Worm (Caenorhabditis elegans) whole organism, L2 larva: Measurements from ENCODE around the gene EGAP5.1.

Source experiments
- C34F6.9 ChIP-seq: fragments of 150-350 bp; optimal IDR thresholded peaks from 2 replicates; lab custom pipeline; 2014; ENCODE audit warnings: missing biosample characterization, missing genetic modification characterization
- R02D3.7 ChIP-seq: fragments of 150-350 bp; optimal IDR thresholded peaks from 2 replicates; lab custom pipeline; 2014; ENCODE audit warnings: missing biosample characterization, missing genetic modification characterization
- ZK546.5 ChIP-seq: sonication (generic microtip); optimal IDR thresholded peaks from 2 replicates; lab custom pipeline; 2017; ENCODE audit warnings: missing biosample characterization, missing genetic modification characterization
- alr-1 ChIP-seq: fragments of 150-350 bp; optimal IDR thresholded peaks from 2 replicates; lab custom pipeline; 2014; ENCODE audit warnings: missing biosample characterization, missing genetic modification characterization
- aly-2 ChIP-seq: fragments of 150-350 bp; optimal IDR thresholded peaks from 2 replicates; lab custom pipeline; 2014; ENCODE audit warnings: missing biosample characterization, missing genetic modification characterization
- ama-1 ChIP-seq: fragments of 150-350 bp; optimal IDR thresholded peaks from 2 replicates; lab custom pipeline; 2018; ENCODE audit warnings: inconsistent platforms
- ceh-16 ChIP-seq: fragments of 150-350 bp; optimal IDR thresholded peaks from 2 replicates; lab custom pipeline; 2014; ENCODE audit warnings: missing biosample characterization, missing genetic modification characterization
- ceh-82 ChIP-seq: fragments of 150-350 bp; optimal IDR thresholded peaks from 2 replicates; lab custom pipeline; 2014; ENCODE audit warnings: missing biosample characterization, missing genetic modification characterization
- crh-2 ChIP-seq: sonication (generic microtip); optimal IDR thresholded peaks from 2 replicates; lab custom pipeline; 2017; ENCODE audit warnings: missing biosample characterization, missing genetic modification characterization
- egl-27 ChIP-seq: sonication (generic microtip); optimal IDR thresholded peaks from 3 replicates; lab custom pipeline; 2017; ENCODE audit warnings: missing biosample characterization, missing genetic modification reagents, missing genetic modification characterization
- elt-3 ChIP-seq: sonication (generic microtip); optimal IDR thresholded peaks from 2 replicates; lab custom pipeline; 2017; ENCODE audit warnings: missing biosample characterization, missing genetic modification characterization
- fos-1 ChIP-seq: fragments of 150-350 bp; optimal IDR thresholded peaks from 2 replicates; lab custom pipeline; 2014; ENCODE audit warnings: missing biosample characterization, missing genetic modification characterization
- gmeb-1 ChIP-seq: fragments of 150-350 bp; optimal IDR thresholded peaks from 2 replicates; lab custom pipeline; 2014; ENCODE audit warnings: missing biosample characterization, missing genetic modification characterization
- lin-11 ChIP-seq: fragments of 150-350 bp; sonication (generic microtip); optimal IDR thresholded peaks from 2 replicates; lab custom pipeline; 2014; ENCODE audit warnings: missing biosample characterization, missing genetic modification characterization, inconsistent platforms, mixed read lengths
- lin-13 ChIP-seq: fragments of 150-350 bp; optimal IDR thresholded peaks from 2 replicates; lab custom pipeline; 2014; ENCODE audit warnings: missing biosample characterization, missing genetic modification reagents, missing genetic modification characterization
- lin-39 ChIP-seq: fragments of 150-350 bp; optimal IDR thresholded peaks from 2 replicates; lab custom pipeline; 2014; ENCODE audit warnings: missing biosample characterization, missing genetic modification reagents, missing genetic modification characterization
- lsy-2 ChIP-seq, 2 experiments: fragments of 150-350 bp in 1 of 2; sonication (generic microtip) in 1 of 2; optimal IDR thresholded peaks; 2 replicates each; lab custom pipeline; 2014 to 2017; ENCODE audit warnings: missing biosample characterization in 2 of 2, missing genetic modification characterization in 2 of 2
- mbf-1 ChIP-seq: sonication (generic microtip); optimal IDR thresholded peaks from 2 replicates; lab custom pipeline; 2017; ENCODE audit warnings: missing biosample characterization, missing genetic modification characterization
- mdl-1 ChIP-seq, 2 experiments: fragments of 150-350 bp in 1 of 2; sonication (generic microtip) in 1 of 2; optimal IDR thresholded peaks; 2 replicates each; lab custom pipeline; 2017; ENCODE audit warnings: missing biosample characterization in 2 of 2, missing genetic modification characterization in 2 of 2
- nhr-10 ChIP-seq: sonication (generic microtip); optimal IDR thresholded peaks from 2 replicates; lab custom pipeline; 2017; ENCODE audit warnings: missing biosample characterization, missing genetic modification characterization
- nhr-12 ChIP-seq: fragments of 150-350 bp; optimal IDR thresholded peaks from 2 replicates; lab custom pipeline; 2014; ENCODE audit warnings: missing biosample characterization, missing genetic modification characterization
- nhr-129 ChIP-seq: fragments of 150-350 bp; optimal IDR thresholded peaks from 2 replicates; lab custom pipeline; 2014; ENCODE audit warnings: missing biosample characterization, missing genetic modification characterization
- nhr-21 ChIP-seq: fragments of 150-350 bp; optimal IDR thresholded peaks from 2 replicates; lab custom pipeline; 2014; ENCODE audit warnings: missing biosample characterization, missing genetic modification characterization
- nhr-23 ChIP-seq: fragments of 150-350 bp; optimal IDR thresholded peaks from 2 replicates; lab custom pipeline; 2014; ENCODE audit warnings: missing biosample characterization, missing genetic modification reagents, missing genetic modification characterization
- nhr-237 ChIP-seq: fragments of 150-350 bp; optimal IDR thresholded peaks from 2 replicates; lab custom pipeline; 2014; ENCODE audit warnings: missing biosample characterization, missing genetic modification characterization
- nhr-6 ChIP-seq: fragments of 150-350 bp; optimal IDR thresholded peaks from 2 replicates; lab custom pipeline; 2014; ENCODE audit warnings: missing biosample characterization, missing genetic modification characterization
- peb-1 ChIP-seq: fragments of 150-350 bp; optimal IDR thresholded peaks from 2 replicates; lab custom pipeline; 2014; ENCODE audit warnings: missing biosample characterization, missing genetic modification characterization
- skn-1 ChIP-seq: sonication (generic microtip); optimal IDR thresholded peaks from 2 replicates; lab custom pipeline; 2017; ENCODE audit warnings: missing biosample characterization, missing genetic modification characterization
- sma-3 ChIP-seq: sonication (generic microtip); optimal IDR thresholded peaks from 2 replicates; lab custom pipeline; 2016; ENCODE audit warnings: missing genetic modification reagents, missing genetic modification characterization, missing compliant biosample characterization
- sma-9 ChIP-seq, 2 experiments: fragments of 150-350 bp in 1 of 2; sonication (generic microtip) in 1 of 2; optimal IDR thresholded peaks; 2 replicates each; lab custom pipeline; 2014 to 2016; ENCODE audit warnings: missing genetic modification characterization in 2 of 2, mild to moderate bottlenecking in 1 of 2, missing biosample characterization in 1 of 2, missing compliant biosample characterization in 1 of 2, missing genetic modification reagents in 1 of 2, moderate library complexity in 1 of 2
- unc-55 ChIP-seq: fragments of 150-350 bp; sonication (generic microtip); optimal IDR thresholded peaks from 3 replicates; lab custom pipeline; 2014; ENCODE audit warnings: missing biosample characterization, missing genetic modification reagents, missing genetic modification characterization
- unc-62 ChIP-seq: fragments of 150-350 bp; optimal IDR thresholded peaks from 2 replicates; lab custom pipeline; 2014; ENCODE audit warnings: missing biosample characterization, missing genetic modification reagents, missing genetic modification characterization
- ztf-1 ChIP-seq: fragments of 200-800 bp; sonication (Bioruptor generic); conservative IDR thresholded peaks from 2 replicates; pipeline ENCODE4 v1.3.6; 2022; ENCODE audit warnings: missing genetic modification characterization, missing compliant biosample characterization
- ztf-11 ChIP-seq: sonication (generic microtip); optimal IDR thresholded peaks from 2 replicates; lab custom pipeline; 2017; ENCODE audit warnings: missing biosample characterization, missing genetic modification characterization
- ztf-4 ChIP-seq: fragments of 150-350 bp; optimal IDR thresholded peaks from 2 replicates; lab custom pipeline; 2014; ENCODE audit warnings: missing biosample characterization, missing genetic modification characterization

EGAP5.1 gene

ce11 chrX:5119686-5120085 lies 43.2 kb upstream of the EGAP5.1 start:
- TF ChIP-seq nhr-10 (no peak), mdl-1 (tag; optimal IDR thresholded peaks at IDR 0.05; lab: Kevin White, UChicago) (no peak), ztf-4 (tag; lab: Kevin White, UChicago) (no peak), fos-1 (tag; lab: Kevin White, UChicago) (no peak), lin-13 (GFP tag; lab: Kevin White, UChicago) (no peak), lin-39 (tag; lab: Kevin White, UChicago) (no peak), aly-2 (tag; lab: Kevin White, UChicago) (no peak), egl-27 (no peak), elt-3 (tag; lab: Kevin White, UChicago) (no peak), lin-11 (tag; lab: Kevin White, UChicago) (no peak), nhr-12 (no peak)
- TF ChIP-seq, all 48 proteins: peak for 0

ce11 chrX:5120196-5120595 lies 42.7 kb upstream of the EGAP5.1 start:
- TF ChIP-seq ama-1 (lab: Kevin White, UChicago) (no peak), nhr-23 (no peak), lin-11 (tag; lab: Kevin White, UChicago) (no peak), ceh-82 (tag; lab: Kevin White, UChicago) (no peak), nhr-21 (tag; lab: Kevin White, UChicago) (no peak), unc-55 (GFP tag; lab: Kevin White, UChicago) (no peak), lin-39 (tag; lab: Kevin White, UChicago) (no peak), mdl-1 (tag; optimal IDR thresholded peaks at IDR 0.05; lab: Kevin White, UChicago) (no peak), mbf-1 (no peak), ztf-1 (GFP tag; lab: Robert Waterston, UW) (no peak), fos-1 (tag; lab: Kevin White, UChicago) (no peak), peb-1 (tag; lab: Kevin White, UChicago) (no peak), ZK546.5 (tag; lab: Kevin White, UChicago) (no peak), ztf-11 (tag; lab: Kevin White, UChicago) (no peak)

ce11 chrX:5120807-5121206 lies 42.0 kb upstream of the EGAP5.1 start:
- TF ChIP-seq crh-2 (no peak), nhr-129 (tag; lab: Kevin White, UChicago) (peak; percentile 29)
- TF ChIP-seq, all 48 proteins: peak for 1

- no peak for TF ChIP-seq ZK546.5 (tag; lab: Kevin White, UChicago)
- TF ChIP-seq nhr-23 = no peak
- TF ChIP-seq peb-1 (tag; lab: Kevin White, UChicago) = no peak
- TF ChIP-seq ceh-16 = no peak
- no peak for TF ChIP-seq crh-2
- TF ChIP-seq C34F6.9 (tag; lab: Kevin White, UChicago) = peak; percentile 29
- peak; percentile 4 for TF ChIP-seq sma-9 (GFP tag; optimal IDR thresholded peaks at IDR 0.05; lab: Kevin White, UChicago)
- no peak for TF ChIP-seq sma-9 (tag; optimal IDR thresholded peaks at IDR 0.05; lab: Kevin White, UChicago)
- TF ChIP-seq nhr-6 (tag; lab: Kevin White, UChicago) = no peak
- TF ChIP-seq unc-55 (GFP tag; lab: Kevin White, UChicago) = peak; percentile 66
- TF ChIP-seq nhr-237 (tag; lab: Kevin White, UChicago) = no peak
- peak; percentile 21 for TF ChIP-seq fos-1 (tag; lab: Kevin White, UChicago)
- peak; percentile 26 for TF ChIP-seq alr-1 (tag; lab: Kevin White, UChicago)
- no peak for TF ChIP-seq gmeb-1 (tag; lab: Kevin White, UChicago)
- no peak for TF ChIP-seq R02D3.7 (tag; lab: Kevin White, UChicago)
- TF ChIP-seq nhr-129 (tag; lab: Kevin White, UChicago) = peak; percentile 41
- TF ChIP-seq lsy-2 (tag; optimal IDR thresholded peaks at IDR 0.05; lab: Kevin White, UChicago) = peak in 1 of 2 experiments; percentile 17
- no peak for TF ChIP-seq skn-1 (tag; lab: Kevin White, UChicago)
- TF ChIP-seq lin-11 (tag; lab: Kevin White, UChicago) = peak; percentile 32
These were observed 41.1 kb upstream of the EGAP5.1 start for ce11 chrX:5121789-5122188.

- TF ChIP-seq sma-3 (GFP tag; lab: Kevin White, UChicago) = peak; percentile 32
- TF ChIP-seq sma-9 (GFP tag; optimal IDR thresholded peaks at IDR 0.05; lab: Kevin White, UChicago) = peak; percentile 34
- TF ChIP-seq sma-9 (tag; optimal IDR thresholded peaks at IDR 0.05; lab: Kevin White, UChicago) = no peak
- no peak for TF ChIP-seq unc-62 (GFP tag; lab: Kevin White, UChicago)
- TF ChIP-seq, all 48 proteins: peak for 2
These were observed 40.5 kb upstream of the EGAP5.1 start for ce11 chrX:5122369-5122768.
